Fruit fly (Drosophila melanogaster) whole organism, embryonic: ENCODE results near the gene CG5056.

Experiments used
- Asciz ChIP-seq: fragments of 200-800 bp; sonication (Bioruptor generic); optimal IDR thresholded peaks from 2 replicates; lab custom pipeline; 2017; ENCODE audit warnings: missing biosample characterization, mild to moderate bottlenecking, missing genetic modification characterization, missing genetic modification reagents
- CG11247 ChIP-seq: fragments of 200-800 bp; sonication (Bioruptor generic); IDR thresholded peaks from 2 replicates; pipeline ENCODE4 v1.3.6; 2022; ENCODE audit warnings: missing biosample characterization, missing genetic modification characterization
- CG11560 ChIP-seq: fragments of 200-800 bp; sonication (Bioruptor generic); IDR thresholded peaks from 3 replicates; pipeline ENCODE4 v1.3.6; 2022; ENCODE audit warnings: missing biosample characterization, missing genetic modification characterization
- CG12299 ChIP-seq: fragments of 200-800 bp; sonication (Bioruptor generic); optimal IDR thresholded peaks from 2 replicates; lab custom pipeline; 2018; ENCODE audit warnings: missing biosample characterization, mild to moderate bottlenecking, missing genetic modification characterization
- CG1233 ChIP-seq: fragments of 200-800 bp; sonication (Bioruptor generic); optimal IDR thresholded peaks from 4 replicates; lab custom pipeline; 2018; ENCODE audit warnings: missing biosample characterization, mild to moderate bottlenecking, missing genetic modification characterization
- CG13123 ChIP-seq: fragments of 200-800 bp; sonication (Bioruptor generic); optimal IDR thresholded peaks from 2 replicates; lab custom pipeline; 2016; ENCODE audit warnings: missing biosample characterization, missing genetic modification characterization
- CG13296 ChIP-seq: fragments of 200-800 bp; sonication (Bioruptor generic); optimal IDR thresholded peaks from 3 replicates; lab custom pipeline; 2018; ENCODE audit warnings: missing biosample characterization, mild to moderate bottlenecking, missing genetic modification characterization
- CG14014 ChIP-seq: fragments of 200-800 bp; sonication (Bioruptor generic); IDR thresholded peaks from 2 replicates; pipeline ENCODE4 v1.3.6; 2022; ENCODE audit warnings: missing biosample characterization, missing genetic modification characterization
- CG17568 ChIP-seq: fragments of 200-800 bp; sonication (Bioruptor generic); optimal IDR thresholded peaks from 2 replicates; lab custom pipeline; 2018; ENCODE audit warnings: missing biosample characterization, mild to moderate bottlenecking, missing genetic modification characterization, moderate library complexity
- CG18262 ChIP-seq: fragments of 200-800 bp; optimal IDR thresholded peaks from 3 replicates; lab custom pipeline; 2019; ENCODE audit warnings: missing biosample characterization, mild to moderate bottlenecking, missing genetic modification characterization, moderate library complexity
- CG18764 ChIP-seq: fragments of 200-800 bp; sonication (Bioruptor generic); optimal IDR thresholded peaks from 3 replicates; lab custom pipeline; 2016; ENCODE audit warnings: missing biosample characterization, missing genetic modification characterization
- CG30020 ChIP-seq: fragments of 200-800 bp; optimal IDR thresholded peaks from 2 replicates; lab custom pipeline; 2019; ENCODE audit warnings: missing biosample characterization, mild to moderate bottlenecking, missing genetic modification characterization, moderate library complexity
- CG32767 ChIP-seq: fragments of 200-800 bp; sonication (Bioruptor generic); IDR thresholded peaks from 2 replicates; pipeline ENCODE4 v1.3.6; 2022; ENCODE audit warnings: missing biosample characterization, missing genetic modification characterization
- CG3281 ChIP-seq: fragments of 200-800 bp; sonication (Bioruptor generic); optimal IDR thresholded peaks from 3 replicates; lab custom pipeline; 2017; ENCODE audit warnings: missing biosample characterization, mild to moderate bottlenecking, missing genetic modification characterization
- CG34376 ChIP-seq: fragments of 200-800 bp; sonication (Bioruptor generic); optimal IDR thresholded peaks from 2 replicates; lab custom pipeline; 2018; ENCODE audit warnings: missing biosample characterization, mild to moderate bottlenecking, missing genetic modification characterization
- CG43689 ChIP-seq: fragments of 200-800 bp; sonication (Bioruptor generic); IDR thresholded peaks from 2 replicates; pipeline ENCODE4 v1.3.6; 2022; ENCODE audit warnings: missing biosample characterization, missing genetic modification characterization
- CG4617 ChIP-seq: fragments of 200-800 bp; sonication (Bioruptor generic); optimal IDR thresholded peaks from 3 replicates; lab custom pipeline; 2016; ENCODE audit warnings: missing biosample characterization, missing genetic modification characterization, borderline replicate concordance
- CG6813 ChIP-seq: fragments of 200-800 bp; sonication (Bioruptor generic); optimal IDR thresholded peaks from 2 replicates; lab custom pipeline; 2017; ENCODE audit warnings: missing biosample characterization, missing genetic modification characterization, mild to moderate bottlenecking, moderate library complexity, missing genetic modification reagents
- CG7928 ChIP-seq: fragments of 200-800 bp; sonication (Bioruptor generic); optimal IDR thresholded peaks from 2 replicates; lab custom pipeline; 2017; ENCODE audit warnings: missing biosample characterization, mild to moderate bottlenecking, missing genetic modification characterization
- CG7987 ChIP-seq: fragments of 200-800 bp; sonication (Bioruptor generic); optimal IDR thresholded peaks from 2 replicates; lab custom pipeline; 2018; ENCODE audit warnings: missing biosample characterization, mild to moderate bottlenecking, missing genetic modification characterization, moderate library complexity
- D19B ChIP-seq: fragments of 200-800 bp; sonication (Bioruptor generic); optimal IDR thresholded peaks from 2 replicates; lab custom pipeline; 2017; ENCODE audit warnings: missing biosample characterization, mild to moderate bottlenecking, missing genetic modification characterization
- Fer1 ChIP-seq: fragments of 200-800 bp; sonication (Bioruptor generic); optimal IDR thresholded peaks from 2 replicates; lab custom pipeline; 2017; ENCODE audit warnings: missing biosample characterization, mild to moderate bottlenecking, missing genetic modification characterization
- GATAe ChIP-seq: fragments of 200-800 bp; sonication (Bioruptor generic); conservative IDR thresholded peaks from 2 replicates; pipeline ENCODE4 v1.3.6; 2022; ENCODE audit warnings: missing biosample characterization, missing genetic modification characterization
- HLH3B ChIP-seq: fragments of 200-800 bp; sonication (Bioruptor generic); IDR thresholded peaks from 2 replicates; pipeline ENCODE4 v1.3.6; 2022; ENCODE audit warnings: missing biosample characterization, missing genetic modification characterization
- MESR4 ChIP-seq: fragments of 200-800 bp; sonication (Bioruptor generic); optimal IDR thresholded peaks from 2 replicates; lab custom pipeline; 2018; ENCODE audit warnings: missing biosample characterization, mild to moderate bottlenecking, missing genetic modification characterization, moderate library complexity
- Med ChIP-seq: fragments of 200-800 bp; sonication (Bioruptor generic); peaks from one replicate; lab custom pipeline; 2016; ENCODE audit warnings: missing biosample characterization, missing genetic modification characterization, mild to moderate bottlenecking, inconsistent platforms, moderate library complexity
- Side ChIP-seq: fragments of 200-800 bp; sonication (Bioruptor generic); optimal IDR thresholded peaks from 2 replicates; lab custom pipeline; 2016; ENCODE audit warnings: missing biosample characterization, missing genetic modification characterization
- Sox102F ChIP-seq: fragments of 200-800 bp; sonication (Bioruptor generic); optimal IDR thresholded peaks from 2 replicates; lab custom pipeline; 2018; ENCODE audit warnings: missing biosample characterization, mild to moderate bottlenecking, missing genetic modification characterization, moderate library complexity
- Ssrp ChIP-seq: fragments of 200-800 bp; sonication (Bioruptor generic); optimal IDR thresholded peaks from 2 replicates; lab custom pipeline; 2018; ENCODE audit warnings: missing biosample characterization, mild to moderate bottlenecking, missing genetic modification characterization, moderate library complexity
- Xrp1 ChIP-seq: fragments of 200-800 bp; sonication (Bioruptor generic); IDR thresholded peaks from 2 replicates; pipeline ENCODE4 v1.3.6; 2022; ENCODE audit warnings: missing biosample characterization, missing genetic modification characterization
- YL-1 ChIP-seq: fragments of 200-800 bp; sonication (Bioruptor generic); optimal IDR thresholded peaks from 3 replicates; lab custom pipeline; 2017; ENCODE audit warnings: missing biosample characterization, mild to moderate bottlenecking, missing genetic modification characterization
- bowl ChIP-seq: fragments of 200-800 bp; sonication (Bioruptor generic); IDR thresholded peaks from 2 replicates; pipeline ENCODE4 v1.3.6; 2022; ENCODE audit warnings: missing biosample characterization, missing genetic modification characterization
- cg ChIP-seq: fragments of 200-800 bp; sonication (Bioruptor generic); optimal IDR thresholded peaks from 3 replicates; lab custom pipeline; 2019; ENCODE audit warnings: missing biosample characterization, mild to moderate bottlenecking, missing genetic modification characterization, moderate library complexity
- ci ChIP-seq: fragments of 200-800 bp; sonication (Bioruptor generic); IDR thresholded peaks from 3 replicates; pipeline ENCODE4 v1.3.6; 2022; ENCODE audit warnings: missing biosample characterization, missing genetic modification characterization
- corto ChIP-seq: fragments of 200-800 bp; sonication (Bioruptor generic); optimal IDR thresholded peaks from 2 replicates; lab custom pipeline; 2016; ENCODE audit warnings: missing biosample characterization, mild to moderate bottlenecking, missing genetic modification characterization, moderate library complexity
- da ChIP-seq: fragments of 200-800 bp; sonication (Bioruptor generic); optimal IDR thresholded peaks from 2 replicates; lab custom pipeline; 2016; ENCODE audit warnings: missing biosample characterization, missing genetic modification characterization
- grau ChIP-seq: fragments of 200-800 bp; optimal IDR thresholded peaks from 3 replicates; lab custom pipeline; 2019; ENCODE audit warnings: missing biosample characterization, mild to moderate bottlenecking, missing genetic modification characterization, moderate library complexity
- kah ChIP-seq: fragments of 200-800 bp; sonication (Bioruptor generic); optimal IDR thresholded peaks from 2 replicates; lab custom pipeline; 2018; ENCODE audit warnings: missing biosample characterization, mild to moderate bottlenecking, missing genetic modification characterization
- lola ChIP-seq, 3 experiments: fragments of >200 bp in 2 of 3; fragments of 200-800 bp in 1 of 3; sonication (Bioruptor generic) in 1 of 3; optimal IDR thresholded peaks; 2 replicates each; lab custom pipeline; 2017 to 2019; ENCODE audit warnings: missing biosample characterization in 3 of 3, missing genetic modification characterization in 3 of 3, mild to moderate bottlenecking in 1 of 3, moderate library complexity in 1 of 3
- mirr ChIP-seq: fragments of 200-800 bp; sonication (Bioruptor generic); optimal IDR thresholded peaks from 3 replicates; lab custom pipeline; 2018; ENCODE audit warnings: missing biosample characterization, mild to moderate bottlenecking, missing genetic modification characterization
- salm ChIP-seq: fragments of 200-800 bp; sonication (Bioruptor generic); optimal IDR thresholded peaks from 2 replicates; lab custom pipeline; 2018; ENCODE audit warnings: missing biosample characterization, mild to moderate bottlenecking, missing genetic modification characterization
- shn ChIP-seq: fragments of 200-800 bp; sonication (Bioruptor generic); optimal IDR thresholded peaks from 3 replicates; lab custom pipeline; 2016; ENCODE audit warnings: missing biosample characterization, missing genetic modification characterization
- tll ChIP-seq, 2 experiments: fragments of 200-800 bp in 1 of 2; fragments of >200 bp in 1 of 2; sonication (Bioruptor generic) in 1 of 2; optimal IDR thresholded peaks; 2 replicates each; lab custom pipeline; 2017 to 2019; ENCODE audit warnings: missing biosample characterization in 2 of 2, missing genetic modification characterization in 2 of 2, mild to moderate bottlenecking in 1 of 2, moderate library complexity in 1 of 2
- tna ChIP-seq: fragments of 200-800 bp; sonication (Bioruptor generic); IDR thresholded peaks from 2 replicates; pipeline ENCODE4 v1.3.6; 2022; ENCODE audit warnings: missing biosample characterization, missing genetic modification characterization; ENCODE audit not compliant: partially characterized antibody
- trh ChIP-seq: fragments of 200-800 bp; sonication (Bioruptor generic); optimal IDR thresholded peaks from 2 replicates; lab custom pipeline; 2016; ENCODE audit warnings: missing biosample characterization, missing genetic modification characterization
- tx ChIP-seq: fragments of 200-800 bp; sonication (Bioruptor generic); optimal IDR thresholded peaks from 2 replicates; lab custom pipeline; 2016; ENCODE audit warnings: missing biosample characterization, missing genetic modification characterization
- unc-4 ChIP-seq: fragments of 200-800 bp; sonication (Bioruptor generic); IDR thresholded peaks from 2 replicates; pipeline ENCODE4 v1.3.6; 2022; ENCODE audit warnings: missing biosample characterization, missing genetic modification characterization; ENCODE audit not compliant: partially characterized antibody
- yki ChIP-seq: fragments of >200 bp; optimal IDR thresholded peaks from 3 replicates; lab custom pipeline; 2018

The CG5056 gene

DNA sequence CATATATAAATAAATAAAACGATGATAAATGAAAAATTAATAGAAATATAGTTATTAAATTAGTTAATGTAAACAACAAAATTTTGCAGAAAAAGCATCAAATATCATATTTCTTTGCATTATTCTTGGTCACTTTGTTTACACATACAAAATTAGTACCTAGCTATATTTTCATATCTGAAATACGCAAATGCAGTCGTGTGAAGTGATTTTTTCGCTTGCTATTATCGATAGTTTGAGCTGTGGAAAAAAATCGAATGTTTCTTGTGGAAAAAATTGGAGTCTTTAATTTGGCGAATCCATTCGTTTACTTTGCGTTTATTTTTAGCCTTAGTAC lies 30.0 kb downstream of the CG5056 start, which contains the start of gene Cnot4 (continued):
- TF ChIP-seq CG18764 (GFP tag; lab: Kevin White, UChicago) (no peak), bowl (no peak), Ssrp (tag; lab: Kevin White, UChicago) (no peak), shn (GFP tag; lab: Kevin White, UChicago) (no peak), HLH3B (GFP tag; lab: Robert Waterston, UW) (no peak), Side (no peak), Sox102F (no peak), unc-4 (GFP tag; lab: Robert Waterston, UW) (0 out of 2 replicates have a peak, but pooled peaks have one; percentile 25), CG11560 (tag; lab: Robert Waterston, UW) (peak; percentile 97), CG13123 (GFP tag; lab: Kevin White, UChicago) (no peak), da (GFP tag; lab: Kevin White, UChicago) (no peak), CG18262 (tag; lab: Kevin White, UChicago) (peak; percentile 30), CG3281 (no peak), CG6813 (GFP tag; lab: Kevin White, UChicago) (no peak), salm (no peak), CG43689 (GFP tag; lab: Robert Waterston, UW) (no peak), ci (GFP tag; lab: Robert Waterston, UW) (no peak), kah (GFP tag; lab: Kevin White, UChicago) (no peak), tx (no peak), CG11247 (no peak), grau (tag; lab: Kevin White, UChicago) (no peak), CG17568 (GFP tag; lab: Kevin White, UChicago) (no peak)

DNA sequence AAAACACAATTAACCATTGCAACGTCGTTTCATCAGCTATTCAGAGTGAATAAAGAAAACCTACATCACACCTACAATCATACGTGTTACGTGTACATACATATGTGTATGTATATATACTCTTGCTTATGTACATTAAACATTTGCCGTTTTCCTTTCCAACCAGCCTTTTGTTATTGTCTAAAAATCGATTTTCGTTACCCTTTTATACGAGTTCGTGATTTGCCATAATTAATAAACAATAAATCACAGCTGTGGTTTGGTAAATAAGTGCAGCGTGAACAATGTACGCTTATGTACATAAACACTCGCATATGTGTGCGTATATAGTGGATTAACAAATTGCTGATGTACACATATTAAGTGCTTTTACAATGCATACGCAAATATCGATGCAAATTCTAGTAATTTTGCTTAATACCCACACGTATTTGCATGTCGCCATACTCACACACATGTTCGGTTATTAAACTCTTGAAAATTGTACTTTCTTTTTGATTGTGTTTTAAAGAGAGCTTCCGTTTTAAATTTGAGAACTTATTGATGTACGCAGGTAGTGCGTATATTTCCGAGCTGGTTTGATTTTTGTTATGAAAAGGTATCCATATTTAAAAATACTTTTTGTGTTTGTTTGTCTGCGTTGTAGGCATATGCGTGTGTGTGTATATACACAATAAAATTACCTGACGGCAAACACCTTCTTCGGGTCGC lies 30.5 kb downstream of the CG5056 start:
- TF ChIP-seq Asciz (GFP tag; lab: Kevin White, UChicago) (peak; percentile 24), trh (GFP tag; lab: Kevin White, UChicago) (no peak), GATAe (GFP tag; lab: Robert Waterston, UW) (no peak), YL-1 (GFP tag; lab: Kevin White, UChicago) (peak; percentile 17), CG7987 (peak; percentile 61), mirr (GFP tag; lab: Kevin White, UChicago) (peak; percentile 13), CG1233 (GFP tag; lab: Kevin White, UChicago) (peak; percentile 1), tll (GFP tag; optimal IDR thresholded peaks at IDR 0.05; lab: Kevin White, UChicago) (peak in 1 of 2 experiments; percentile 30), cg (GFP tag; lab: Kevin White, UChicago) (peak; percentile 84), lola (GFP tag; optimal IDR thresholded peaks at IDR 0.05; lab: Kevin White, UChicago) (peak in 1 of 3 experiments; percentile 2), CG32767 (GFP tag; lab: Robert Waterston, UW) (peak; percentile 19; the same call in 1 of the 2 replicates), CG14014 (GFP tag; lab: Robert Waterston, UW) (peak; percentile 27; the same call in 1 of the 2 replicates), corto (peak; percentile 9), Xrp1 (GFP tag; lab: Robert Waterston, UW) (0 out of 2 replicates have a peak, but pooled peaks have one; percentile 6), CG7928 (GFP tag; lab: Kevin White, UChicago) (no peak), CG30020 (tag; lab: Kevin White, UChicago) (peak; percentile 59), yki (no peak), Med (GFP tag; lab: Kevin White, UChicago) (peak; percentile 70), CG3281 (peak; percentile 5), D19B (GFP tag; lab: Kevin White, UChicago) (no peak), CG34376 (GFP tag; lab: Kevin White, UChicago) (peak; percentile 60), unc-4 (GFP tag; lab: Robert Waterston, UW) (0 out of 2 replicates have a peak, but pooled peaks have one; percentile 6), MESR4 (GFP tag; lab: Kevin White, UChicago) (peak; percentile 70), CG12299 (peak; percentile 23), tna (GFP tag; lab: Robert Waterston, UW) (0 out of 2 replicates have a peak, but pooled peaks have one; percentile 17), CG13296 (peak; percentile 60), Fer1 (GFP tag; lab: Kevin White, UChicago) (peak; percentile 49), CG4617 (peak; percentile 17)
